4 fruit fly cellular contexts compared by ENCODE assay signal in genomic region chr3L:15670455-15670854, dm6.
TF ChIP-seq lines count a peak whose summit lies in the region.

No protein-coding gene starts in this region.

- TF ChIP-seq CTCF in whole organism, embryonic (GFP tag; optimal IDR thresholded peaks at IDR 0.05; lab: Kevin White, UChicago): no peak

TF ChIP-seq in whole organism, embryonic, 481 proteins besides CTCF, POLR2A, EP300 and RAD21 (continues in another document):
- peak; percentile 70 for TF ChIP-seq CG17829 (tag; optimal IDR thresholded peaks at IDR 0.05; lab: Kevin White, UChicago)
- TF ChIP-seq CG12299 (tag; optimal IDR thresholded peaks at IDR 0.05; lab: Kevin White, UChicago): no peak
- peak; percentile 37 for TF ChIP-seq CoRest (tag; optimal IDR thresholded peaks at IDR 0.05; lab: Kevin White, UChicago)
- TF ChIP-seq mirr (GFP tag; optimal IDR thresholded peaks at IDR 0.05; lab: Kevin White, UChicago): no peak
- TF ChIP-seq CG15696 (tag; optimal IDR thresholded peaks at IDR 0.05; lab: Kevin White, UChicago): peak; percentile 80
- TF ChIP-seq Tbp (GFP tag; optimal IDR thresholded peaks at IDR 0.05; lab: Kevin White, UChicago): no peak
- TF ChIP-seq CrebB (tag; optimal IDR thresholded peaks at IDR 0.05; lab: Kevin White, UChicago): no peak
- no peak for TF ChIP-seq HLHmδ (GFP tag; optimal IDR thresholded peaks at IDR 0.05; lab: Kevin White, UChicago)
- peak; percentile 68 for TF ChIP-seq ac (GFP tag; optimal IDR thresholded peaks at IDR 0.05; lab: Kevin White, UChicago)
- peak; percentile 86 for TF ChIP-seq dmrt11E (tag; optimal IDR thresholded peaks at IDR 0.05; lab: Kevin White, UChicago)
- TF ChIP-seq trem (tag; optimal IDR thresholded peaks at IDR 0.05; lab: Kevin White, UChicago): peak; percentile 8
- 0 out of 2 replicates have a peak, but pooled peaks have one; percentile 13 for TF ChIP-seq CG6689 (GFP tag; IDR thresholded peaks at IDR 0.05; lab: Robert Waterston, UW)
- TF ChIP-seq Xrp1 (GFP tag; IDR thresholded peaks at IDR 0.05; lab: Robert Waterston, UW): peak; percentile 66; the same call in 1 of the 2 replicates
- no peak for TF ChIP-seq CG1792 (GFP tag; optimal IDR thresholded peaks at IDR 0.05; lab: Kevin White, UChicago)
- peak; percentile 30 for TF ChIP-seq grau (tag; optimal IDR thresholded peaks at IDR 0.05; lab: Kevin White, UChicago)
- TF ChIP-seq CG16815 (GFP tag; optimal IDR thresholded peaks at IDR 0.05; lab: Kevin White, UChicago): peak; percentile 27
- peak; percentile 6 for TF ChIP-seq CG7556 (GFP tag; optimal IDR thresholded peaks at IDR 0.05; lab: Kevin White, UChicago)
- TF ChIP-seq CG4404 (GFP tag; IDR thresholded peaks at IDR 0.05; lab: Robert Waterston, UW): peak; percentile 69
- TF ChIP-seq bsh (GFP tag; optimal IDR thresholded peaks at IDR 0.05; lab: Kevin White, UChicago): peak in 1 of 2 experiments; percentile 18
- TF ChIP-seq CG8388 (GFP tag; optimal IDR thresholded peaks at IDR 0.05; lab: Kevin White, UChicago): peak; percentile 19
- no peak for TF ChIP-seq Sry-δ (GFP tag; optimal IDR thresholded peaks at IDR 0.05; lab: Kevin White, UChicago)
- TF ChIP-seq CG18262 (tag; optimal IDR thresholded peaks at IDR 0.05; lab: Kevin White, UChicago): peak; percentile 81

TF ChIP-seq in whole organism, prepupa, 60 proteins besides CTCF, POLR2A, EP300 and RAD21:
- TF ChIP-seq CG6792 (GFP tag; optimal IDR thresholded peaks at IDR 0.05; lab: Kevin White, UChicago) (peak; percentile 26), esn (GFP tag; optimal IDR thresholded peaks at IDR 0.05; lab: Kevin White, UChicago) (peak; percentile 38), CG10631 (GFP tag; optimal IDR thresholded peaks at IDR 0.05; lab: Kevin White, UChicago) (peak; percentile 21), Eip78C (GFP tag; lab: Kevin White, UChicago) (peak; percentile 48), cyc (GFP tag; optimal IDR thresholded peaks at IDR 0.05; lab: Kevin White, UChicago) (peak; percentile 9), acj6 (GFP tag; optimal IDR thresholded peaks at IDR 0.05; lab: Kevin White, UChicago) (peak; percentile 2), topi (GFP tag; optimal IDR thresholded peaks at IDR 0.05; lab: Kevin White, UChicago) (peak; percentile 17), CG1621 (tag; optimal IDR thresholded peaks at IDR 0.05; lab: Kevin White, UChicago) (no peak), achi (GFP tag; optimal IDR thresholded peaks at IDR 0.05; lab: Kevin White, UChicago) (peak; percentile 12), salr (GFP tag; optimal IDR thresholded peaks at IDR 0.05; lab: Kevin White, UChicago) (no peak), CG8632 (GFP tag; optimal IDR thresholded peaks at IDR 0.05; lab: Kevin White, UChicago) (no peak), CG11762 (GFP tag; optimal IDR thresholded peaks at IDR 0.05; lab: Kevin White, UChicago; ENCODE audit: insufficient read depth) (no peak), CG16779 (tag; optimal IDR thresholded peaks at IDR 0.05; lab: Kevin White, UChicago) (no peak), vri (GFP tag; optimal IDR thresholded peaks at IDR 0.05; lab: Kevin White, UChicago) (peak; percentile 3), CG34406 (GFP tag; optimal IDR thresholded peaks at IDR 0.05; lab: Kevin White, UChicago) (peak; percentile 47), CG3919 (GFP tag; optimal IDR thresholded peaks at IDR 0.05; lab: Kevin White, UChicago) (peak; percentile 21), Smox (GFP tag; optimal IDR thresholded peaks at IDR 0.05; lab: Kevin White, UChicago) (peak; percentile 24), Blimp-1 (GFP tag; optimal IDR thresholded peaks at IDR 0.05; lab: Kevin White, UChicago) (peak; percentile 9), svp (GFP tag; lab: Kevin White, UChicago) (peak; percentile 78), Met (GFP tag; optimal IDR thresholded peaks at IDR 0.05; lab: Kevin White, UChicago) (peak; percentile 21)

TF ChIP-seq in whole organism, pupa, 21 proteins besides CTCF, POLR2A, EP300 and RAD21:
- TF ChIP-seq gl (tag; optimal IDR thresholded peaks at IDR 0.05; lab: Kevin White, UChicago) (no peak), CG17806 (tag; optimal IDR thresholded peaks at IDR 0.05; lab: Kevin White, UChicago) (no peak), CG32121 (GFP tag; IDR thresholded peaks at IDR 0.05; lab: Robert Waterston, UW) (no peak), Ets98B (GFP tag; IDR thresholded peaks at IDR 0.05; lab: Robert Waterston, UW) (no peak), CG15710 (tag; optimal IDR thresholded peaks at IDR 0.05; lab: Kevin White, UChicago) (peak; percentile 17), CG4496 (GFP tag; IDR thresholded peaks at IDR 0.05; lab: Robert Waterston, UW) (no peak), CG8301 (tag; optimal IDR thresholded peaks at IDR 0.05; lab: Kevin White, UChicago) (no peak), CG10348 (GFP tag; IDR thresholded peaks at IDR 0.05; lab: Robert Waterston, UW) (no peak), rn (GFP tag; IDR thresholded peaks at IDR 0.05; lab: Robert Waterston, UW) (no peak), fd96Ca (GFP tag; IDR thresholded peaks at IDR 0.05; lab: Robert Waterston, UW) (no peak), CG12605 (GFP tag; IDR thresholded peaks at IDR 0.05; lab: Robert Waterston, UW) (no peak), Snoo (tag; optimal IDR thresholded peaks at IDR 0.05; lab: Kevin White, UChicago) (peak; percentile 25), Pif1A (GFP tag; optimal IDR thresholded peaks at IDR 0.05; lab: Kevin White, UChicago) (no peak), Pif1B (GFP tag; optimal IDR thresholded peaks at IDR 0.05; lab: Kevin White, UChicago) (no peak), CG9948 (tag; optimal IDR thresholded peaks at IDR 0.05; lab: Kevin White, UChicago) (peak; percentile 7), CG13204 (GFP tag; optimal IDR thresholded peaks at IDR 0.05; lab: Kevin White, UChicago) (no peak), CG34367 (tag; optimal IDR thresholded peaks at IDR 0.05; lab: Kevin White, UChicago) (no peak), D1 (tag; optimal IDR thresholded peaks at IDR 0.05; lab: Kevin White, UChicago) (no peak), CG8159 (tag; optimal IDR thresholded peaks at IDR 0.05; lab: Kevin White, UChicago) (peak; percentile 56), CG14655 (GFP tag; optimal IDR thresholded peaks at IDR 0.05; lab: Kevin White, UChicago) (no peak), EcR (GFP tag; optimal IDR thresholded peaks at IDR 0.05; lab: Kevin White, UChicago) (no peak)

TF ChIP-seq in whole organism, wandering third instar larva, 38 proteins besides CTCF, POLR2A, EP300 and RAD21 (continues in another document):
- TF ChIP-seq Dif (GFP tag; optimal IDR thresholded peaks at IDR 0.05; lab: Kevin White, UChicago; ENCODE audit: partially characterized antibody) (no peak), HLH106 (tag; optimal IDR thresholded peaks at IDR 0.05; lab: Kevin White, UChicago) (peak; percentile 54), sv (GFP tag; optimal IDR thresholded peaks at IDR 0.05; lab: Kevin White, UChicago) (no peak), Hnf4 (GFP tag; optimal IDR thresholded peaks at IDR 0.05; lab: Kevin White, UChicago) (no peak), dl (GFP tag; optimal IDR thresholded peaks at IDR 0.05; lab: Kevin White, UChicago; ENCODE audit: insufficient read depth in 1 of 2, partially characterized antibody in 2 of 2) (no peak), Hr83 (GFP tag; optimal IDR thresholded peaks at IDR 0.05; lab: Kevin White, UChicago; ENCODE audit: poor library complexity, severe bottlenecking) (no peak), pan (optimal IDR thresholded peaks at IDR 0.05; lab: Kevin White, UChicago) (no peak), sage (GFP tag; optimal IDR thresholded peaks at IDR 0.05; lab: Kevin White, UChicago) (no peak), Sp1 (GFP tag; optimal IDR thresholded peaks at IDR 0.05; lab: Kevin White, UChicago) (peak; percentile 71), dmrt93B (GFP tag; optimal IDR thresholded peaks at IDR 0.05; lab: Kevin White, UChicago) (peak; percentile 40), Mio (GFP tag; optimal IDR thresholded peaks at IDR 0.05; lab: Kevin White, UChicago) (no peak), GATAd (GFP tag; optimal IDR thresholded peaks at IDR 0.05; lab: Kevin White, UChicago) (no peak), h (GFP tag; optimal IDR thresholded peaks at IDR 0.05; lab: Kevin White, UChicago) (peak; percentile 25), Hr78 (GFP tag; optimal IDR thresholded peaks at IDR 0.05; lab: Kevin White, UChicago) (no peak), CG9705 (GFP tag; optimal IDR thresholded peaks at IDR 0.05; lab: Kevin White, UChicago) (no peak), OdsH (GFP tag; optimal IDR thresholded peaks at IDR 0.05; lab: Kevin White, UChicago) (peak; percentile 65), rgr (GFP tag; optimal IDR thresholded peaks at IDR 0.05; lab: Kevin White, UChicago) (peak; percentile 56), Rel (GFP tag; optimal IDR thresholded peaks at IDR 0.05; lab: Kevin White, UChicago) (no peak), Rel (tag; optimal IDR thresholded peaks at IDR 0.05; lab: Kevin White, UChicago) (no peak), ey (GFP tag; optimal IDR thresholded peaks at IDR 0.05; lab: Kevin White, UChicago) (no peak), psq (GFP tag; optimal IDR thresholded peaks at IDR 0.05; lab: Kevin White, UChicago) (peak; percentile 54), CrebA (GFP tag; optimal IDR thresholded peaks at IDR 0.05; lab: Kevin White, UChicago; ENCODE audit: borderline replicate concordance) (no peak), brk (GFP tag; optimal IDR thresholded peaks at IDR 0.05; lab: Kevin White, UChicago) (no peak), br (GFP tag; optimal IDR thresholded peaks at IDR 0.05; lab: Kevin White, UChicago) (no peak), CG32264 (GFP tag; optimal IDR thresholded peaks at IDR 0.05; lab: Kevin White, UChicago) (no peak), Myc (optimal IDR thresholded peaks at IDR 0.05; lab: Kevin White, UChicago) (no peak), Jra (GFP tag; optimal IDR thresholded peaks at IDR 0.05; lab: Kevin White, UChicago) (no peak), dsf (GFP tag; optimal IDR thresholded peaks at IDR 0.05; lab: Kevin White, UChicago; ENCODE audit: borderline replicate concordance) (no peak), tai (GFP tag; optimal IDR thresholded peaks at IDR 0.05; lab: Kevin White, UChicago) (no peak), fru (GFP tag; optimal IDR thresholded peaks at IDR 0.05; lab: Kevin White, UChicago) (peak; percentile 32), foxo (GFP tag; optimal IDR thresholded peaks at IDR 0.05; lab: Kevin White, UChicago) (peak in 1 of 2 experiments; percentile 55), Vsx2 (GFP tag; optimal IDR thresholded peaks at IDR 0.05; lab: Kevin White, UChicago; ENCODE audit: partially characterized antibody) (no peak), Dfd (GFP tag; optimal IDR thresholded peaks at IDR 0.05; lab: Kevin White, UChicago) (no peak), jim (GFP tag; optimal IDR thresholded peaks at IDR 0.05; lab: Kevin White, UChicago) (no peak), Abd-B (GFP tag; optimal IDR thresholded peaks at IDR 0.05; lab: Kevin White, UChicago) (no peak), lola (GFP tag; optimal IDR thresholded peaks at IDR 0.05; lab: Kevin White, UChicago) (no peak), woc (GFP tag; optimal IDR thresholded peaks at IDR 0.05; lab: Kevin White, UChicago) (no peak), N (GFP tag; optimal IDR thresholded peaks at IDR 0.05; lab: Kevin White, UChicago) (no peak)

Comparison
In these comparisons a context has a peak if more than half of its experiments do, and no peak if none do; other contexts are left out.
1. Of the 7 proteins assayed by ChIP-seq in both whole organism, embryonic and whole organism, prepupa: peak only in whole organism, embryonic: none; only in whole organism, prepupa: Blimp-1; in both: none; in neither: 6.